Worm (Caenorhabditis elegans) whole organism, dauer: ENCODE measurements around the gene metr-1.
"Not testable (repeated sequence)": the region's sequence is repeated elsewhere in the genome, so short reads cannot be mapped to it uniquely, and the experiment has no call there.

ENCODE experiments used
- unc-62 ChIP-seq: sonication (generic microtip); optimal IDR thresholded peaks from 2 replicates; lab custom pipeline; 2017; ENCODE audit warnings: missing biosample characterization, missing genetic modification reagents, missing genetic modification characterization

metr-1 gene

DNA sequence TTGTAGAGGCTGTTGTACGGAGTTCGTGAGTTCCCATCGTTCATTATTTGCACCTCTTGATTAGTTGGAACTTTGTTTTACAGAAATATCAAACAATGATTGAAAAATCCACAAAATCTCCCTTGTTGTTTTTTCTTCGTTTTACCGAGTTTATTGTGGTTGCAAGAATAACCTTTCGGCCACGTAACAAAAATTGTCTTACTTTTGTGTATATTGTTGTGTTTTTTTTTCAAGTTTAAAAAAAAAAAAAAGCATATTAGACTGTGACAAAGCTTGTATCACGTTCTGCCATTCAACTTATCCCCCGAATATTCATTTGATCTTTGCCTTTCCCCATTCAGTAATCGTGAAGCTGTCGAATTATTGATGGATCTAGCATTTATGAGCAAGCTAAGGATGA, 9.2 kb upstream of the metr-1 start, which contains the start of gene F44F4.10:
TSS of gene F44F4.10 (minus strand) at position 101 of the 400 bp plus-strand sequence.
- no peak for TF ChIP-seq unc-62 (GFP tag; lab: Kevin White, UChicago)

DNA sequence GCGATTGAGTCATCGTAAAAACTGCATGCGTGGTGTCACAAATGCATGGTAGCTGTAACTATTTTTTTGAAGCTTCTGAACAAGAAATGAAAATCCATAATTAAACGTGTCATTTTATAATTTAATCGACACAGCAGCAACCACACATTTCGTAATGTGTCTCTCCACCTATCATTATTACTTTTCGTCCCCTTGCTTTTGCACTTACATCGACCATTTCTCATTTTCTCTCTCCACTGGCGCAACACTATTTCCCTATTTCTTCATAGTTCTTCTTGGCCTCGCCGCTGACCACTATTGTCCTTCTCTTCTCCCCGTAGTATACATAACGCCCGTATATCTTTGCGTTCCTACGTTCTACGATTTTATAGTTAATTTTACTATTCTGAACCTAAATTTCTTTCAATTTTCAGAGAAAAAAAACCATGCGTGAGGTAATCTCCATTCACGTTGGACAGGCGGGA, 8.0 kb upstream of the metr-1 start, which contains the start of gene tba-4:
TSS of gene tba-4 (plus strand) at position 414 of the 464 bp plus-strand sequence.
- TF ChIP-seq unc-62 (GFP tag; lab: Kevin White, UChicago): no peak

DNA sequence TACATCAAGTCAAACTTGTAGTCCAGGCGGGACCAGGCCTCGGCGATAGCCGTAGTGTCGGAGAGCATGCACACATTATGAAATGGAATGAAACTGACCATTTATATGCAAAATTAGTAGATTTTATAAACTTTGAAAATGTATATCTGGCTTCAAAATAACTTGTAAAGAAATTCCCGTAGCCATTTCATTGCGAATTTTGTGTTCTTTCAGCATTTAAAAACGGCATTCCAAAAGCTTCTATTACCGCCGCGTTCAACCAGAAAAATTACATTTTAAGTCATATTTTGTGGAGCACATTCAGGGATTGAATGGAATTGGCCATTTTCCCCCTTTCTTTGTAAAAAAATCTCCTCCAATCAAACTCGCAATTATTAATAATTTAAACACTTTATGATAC, 3.5 kb upstream of the metr-1 start, which contains the start of gene Y19D2B.1:
TSS of gene Y19D2B.1 (minus strand) at position 101 of the 400 bp plus-strand sequence.
- TF ChIP-seq unc-62 (GFP tag; lab: Kevin White, UChicago): not testable (repeated sequence)

DNA sequence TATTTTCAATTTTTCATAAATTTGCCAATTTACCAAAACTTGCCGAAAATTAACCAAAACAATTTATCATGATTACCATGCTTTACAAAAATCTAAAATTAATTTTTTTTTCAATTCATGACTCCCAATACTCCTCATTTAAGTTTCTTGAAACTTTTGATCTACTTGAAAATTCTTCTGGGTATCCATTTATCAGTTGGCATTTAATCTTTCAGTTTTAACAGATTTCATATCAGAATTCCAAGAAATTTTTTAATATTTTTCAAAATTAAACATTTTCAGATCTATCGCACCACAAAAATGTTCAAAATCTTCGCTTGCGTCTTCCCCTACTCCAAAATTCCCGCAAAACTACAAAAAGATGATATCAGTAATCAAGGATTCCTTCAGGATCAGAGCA, 2.4 kb upstream of the metr-1 start, which contains the start of gene Y19D2B.2:
TSS of gene Y19D2B.2 (plus strand) at position 301 of the 400 bp plus-strand sequence.
- no peak for TF ChIP-seq unc-62 (GFP tag; lab: Kevin White, UChicago)

DNA sequence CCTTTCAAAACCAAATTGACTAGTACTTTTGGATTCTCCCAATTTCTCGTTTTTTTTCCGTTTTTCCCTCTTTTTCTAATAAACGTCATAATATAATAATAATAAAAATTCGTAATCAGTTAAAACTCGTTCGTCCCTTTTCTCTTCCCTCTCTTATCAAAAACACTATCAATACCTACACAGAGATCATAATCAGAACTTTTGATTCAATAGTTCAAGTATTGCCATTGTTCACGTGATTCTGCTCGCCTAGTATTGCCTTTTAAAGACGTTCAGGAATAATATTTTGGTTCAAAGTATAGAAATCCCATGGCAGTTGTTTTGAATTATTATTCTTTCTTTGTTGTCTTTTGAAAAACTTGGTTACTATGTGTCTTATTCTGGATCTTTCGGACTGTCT, 1.7 kb upstream of the metr-1 start:
- TF ChIP-seq unc-62 (GFP tag; lab: Kevin White, UChicago): no peak

DNA sequence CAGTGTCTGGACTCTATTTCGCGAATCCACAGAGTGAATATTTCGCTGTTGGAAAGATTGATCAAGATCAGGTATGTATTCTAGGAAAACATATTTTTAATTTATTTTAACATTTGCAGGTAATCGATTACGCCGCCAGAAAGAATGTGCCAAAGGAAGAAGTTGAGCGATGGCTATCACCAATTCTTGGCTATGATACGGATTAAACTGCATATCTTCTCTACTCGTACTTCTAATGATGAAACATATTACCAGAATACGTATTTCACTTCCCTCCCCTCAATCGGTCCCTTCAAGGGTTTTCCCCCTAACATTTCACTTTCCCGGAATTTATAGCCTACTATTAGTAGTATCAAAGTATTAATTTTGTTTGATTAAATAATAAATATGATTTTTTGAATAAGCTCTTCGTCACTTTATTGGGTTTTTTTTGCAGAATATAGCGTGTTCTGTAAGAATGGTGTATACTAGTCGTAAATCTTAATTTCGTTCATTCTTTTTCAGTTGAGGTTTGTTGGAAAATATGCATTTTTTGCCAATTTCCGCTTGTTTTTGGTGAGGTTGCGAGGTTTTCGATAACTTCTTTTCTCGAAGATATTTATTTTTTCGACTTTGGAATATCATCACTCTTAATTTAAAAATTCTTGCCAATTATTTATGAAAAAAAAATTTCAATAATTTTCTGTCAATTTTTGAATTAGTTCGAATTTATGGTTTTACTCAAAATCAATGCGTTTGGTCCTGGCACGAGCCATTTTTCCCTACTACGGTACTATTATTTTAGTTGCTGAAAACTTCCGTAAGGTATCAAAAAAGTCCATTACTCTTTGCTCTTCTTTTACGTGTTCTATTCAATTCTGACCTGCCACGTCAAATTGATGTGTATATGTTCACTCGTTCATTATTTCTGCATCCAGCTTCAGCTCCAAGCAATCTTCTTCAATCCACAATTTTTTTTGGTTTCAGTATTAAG, 4.6 kb downstream of the metr-1 start:
- no peak for TF ChIP-seq unc-62 (GFP tag; lab: Kevin White, UChicago)

DNA sequence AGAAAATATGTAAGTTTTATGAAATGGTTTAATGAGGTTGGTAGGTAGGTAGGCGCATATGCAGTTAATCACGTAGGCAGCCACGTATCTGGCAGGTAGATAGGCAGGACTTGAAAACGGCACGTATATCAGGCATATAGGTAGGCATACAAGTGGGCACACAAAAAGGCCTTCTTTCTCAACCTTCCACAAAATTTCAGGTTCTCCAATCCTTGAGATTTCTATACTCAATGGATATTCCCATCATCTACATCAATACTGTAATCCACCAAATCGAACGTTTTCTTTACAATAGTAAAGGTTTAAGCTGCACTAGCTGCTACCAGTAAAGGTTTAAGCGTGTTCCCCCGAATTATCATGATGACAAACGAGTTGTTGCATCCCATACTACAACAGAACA, 5.9 kb downstream of the metr-1 start:
- no peak for TF ChIP-seq unc-62 (GFP tag; lab: Kevin White, UChicago)

DNA sequence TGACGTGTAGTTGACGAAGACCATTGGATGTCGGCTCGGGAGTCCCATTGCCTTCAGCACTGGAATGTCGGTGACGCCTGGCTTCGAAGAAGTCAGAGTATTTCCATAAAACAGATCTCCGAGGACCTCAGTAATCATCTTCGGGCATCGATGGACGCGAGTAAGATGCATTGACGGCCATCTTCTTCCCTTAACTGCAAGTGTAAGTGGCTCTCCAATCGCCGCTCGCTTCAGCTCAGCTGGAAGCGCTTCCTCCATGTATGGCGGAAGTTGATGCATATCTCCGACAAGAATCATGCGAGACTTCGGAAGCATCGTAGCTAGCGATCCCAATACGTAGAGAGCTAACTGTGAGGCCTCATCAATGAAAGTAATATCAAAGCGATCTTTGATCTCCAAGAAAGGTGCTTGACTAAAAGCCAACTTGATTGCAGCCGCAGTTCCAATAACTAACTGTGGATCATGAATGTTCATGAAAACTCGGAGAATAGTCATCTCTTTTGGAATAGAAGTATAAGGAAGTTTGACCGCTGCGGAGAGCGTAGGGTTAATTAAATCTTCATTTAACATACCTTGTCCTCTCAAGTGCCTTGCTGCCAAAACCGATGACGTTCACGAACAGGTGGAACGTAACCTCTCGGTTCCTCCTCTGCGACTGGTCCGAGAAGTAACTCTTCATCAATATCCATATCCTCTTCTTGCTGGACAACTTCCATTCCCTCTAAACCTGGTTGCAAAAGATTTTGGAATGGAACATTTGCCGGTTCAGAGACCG, 7.8 kb downstream of the metr-1 start:
- no peak for TF ChIP-seq unc-62 (GFP tag; lab: Kevin White, UChicago)

DNA sequence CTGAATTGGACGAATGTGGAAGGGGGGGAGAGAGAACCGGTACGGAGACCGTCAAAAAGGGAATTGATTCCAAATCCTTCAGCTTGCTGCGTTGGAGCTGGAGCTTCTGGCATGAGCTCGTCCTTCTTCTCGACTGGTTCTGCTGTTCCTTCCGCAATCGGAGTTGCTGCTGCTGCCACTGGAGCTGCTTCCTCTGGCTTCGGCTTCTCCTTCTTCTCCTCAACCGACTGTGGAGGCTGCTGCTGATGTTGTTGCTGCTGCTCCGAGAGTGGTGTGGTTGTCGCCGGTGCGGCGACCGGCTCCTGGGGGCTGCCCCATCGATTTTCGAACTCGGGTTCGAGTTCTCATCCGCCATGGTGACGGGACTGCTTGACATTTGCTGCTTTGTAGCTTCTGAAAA, 8.4 kb downstream of the metr-1 start, which contains the start of gene R03D7.2:
TSS of gene R03D7.2 (minus strand) at position 399 of the 400 bp plus-strand sequence.
- no peak for TF ChIP-seq unc-62 (GFP tag; lab: Kevin White, UChicago)

DNA sequence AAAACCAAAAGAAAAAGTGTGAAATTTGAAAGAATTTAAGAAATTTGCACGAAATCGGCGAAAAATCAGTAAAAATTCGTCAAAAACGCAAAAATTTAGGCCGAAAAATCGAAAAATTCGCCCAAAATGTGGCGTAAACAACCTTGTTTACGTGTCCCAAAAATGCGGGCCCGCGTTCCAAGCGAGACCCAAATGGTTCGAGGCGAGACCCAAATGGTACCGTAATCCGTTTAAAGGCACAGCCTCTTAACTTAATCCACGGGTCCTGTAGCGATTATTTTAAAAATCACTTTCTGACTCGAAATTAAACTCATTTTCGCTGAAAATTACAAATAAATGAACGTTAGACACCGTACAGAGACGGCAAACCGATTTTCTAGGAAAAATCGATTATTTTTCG, 9.0 kb downstream of the metr-1 start:
- TF ChIP-seq unc-62 (GFP tag; lab: Kevin White, UChicago): no peak

DNA sequence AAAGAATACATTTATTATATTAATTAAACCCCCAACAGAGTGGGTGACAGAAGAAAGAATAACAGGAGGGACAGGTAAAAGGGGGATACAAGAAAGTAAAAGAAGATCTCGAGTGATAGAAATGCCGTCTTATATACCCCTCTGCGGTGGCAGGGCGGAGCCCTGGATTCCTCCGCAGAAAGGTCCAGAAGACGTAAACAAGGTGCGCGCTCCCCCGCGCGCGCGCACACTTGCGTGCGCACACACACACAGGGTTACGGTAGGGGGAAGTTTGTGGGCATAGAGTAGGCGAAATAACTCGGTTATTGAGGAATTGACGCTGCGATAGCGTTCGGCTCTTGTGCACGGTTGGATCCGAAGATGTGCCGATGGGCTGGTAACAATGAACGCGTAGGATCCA, 15.6 kb downstream of the metr-1 start, which contains the start of gene R03D7.15:
TSS of gene R03D7.15 (plus strand) at position 299 of the 400 bp plus-strand sequence.
- TF ChIP-seq unc-62 (GFP tag; lab: Kevin White, UChicago): not testable (repeated sequence)

DNA sequence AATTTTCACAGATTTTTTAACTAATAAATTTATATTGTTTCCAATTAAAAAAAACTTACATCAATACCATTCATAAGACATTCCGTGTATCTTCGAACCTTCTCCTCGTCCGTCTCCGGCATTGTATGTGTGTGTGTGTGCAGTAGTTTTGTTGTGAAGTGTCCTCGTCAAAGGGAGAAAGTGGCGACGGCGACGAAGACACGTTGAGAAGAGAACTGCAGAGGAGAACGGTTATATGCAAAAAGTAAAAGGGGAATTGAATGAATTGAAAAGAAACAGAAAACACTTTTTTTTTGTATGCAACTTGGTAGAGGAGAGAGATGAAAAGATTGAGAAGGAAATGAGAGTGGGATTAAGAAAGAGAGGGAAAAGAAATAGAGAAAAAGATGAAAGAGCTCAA, 19.1 kb downstream of the metr-1 start:
- TF ChIP-seq unc-62 (GFP tag; lab: Kevin White, UChicago): no peak

DNA sequence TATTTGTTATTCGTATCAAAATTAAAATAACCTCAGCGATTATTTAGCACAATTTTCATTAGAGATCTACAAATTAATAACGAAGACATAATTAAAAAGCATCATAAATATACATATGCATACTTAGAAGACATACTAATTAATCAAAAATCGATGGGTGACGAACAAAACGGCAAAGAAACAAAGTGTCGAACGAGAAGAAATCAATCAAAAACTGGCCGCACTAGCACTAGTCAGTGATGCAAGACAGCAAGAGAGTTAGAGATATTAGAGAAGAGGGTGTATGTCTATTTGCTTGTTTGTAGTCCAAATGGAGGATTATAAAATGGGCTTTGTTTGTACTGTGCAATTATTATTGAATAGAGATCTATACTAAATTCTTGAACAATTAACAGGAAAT, 20.5 kb downstream of the metr-1 start:
- no peak for TF ChIP-seq unc-62 (GFP tag; lab: Kevin White, UChicago)

DNA sequence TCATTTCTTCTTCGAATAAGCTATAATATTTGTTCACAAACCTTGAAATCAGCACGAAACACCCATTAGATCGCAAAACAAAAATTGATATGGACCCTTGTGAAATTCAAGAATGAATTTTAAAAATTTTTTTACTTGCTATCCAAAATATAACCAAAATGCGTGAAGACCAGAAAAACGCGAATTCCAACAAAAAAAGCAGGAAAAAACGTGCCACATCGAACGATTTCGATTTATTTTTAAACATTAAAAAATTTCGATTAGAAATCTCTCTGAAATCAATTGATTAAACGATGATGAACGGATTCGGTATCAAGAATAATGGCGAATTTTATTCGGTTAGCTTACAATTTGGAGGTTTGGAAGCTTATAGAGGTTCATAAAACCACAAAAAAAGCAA, 21.0 kb downstream of the metr-1 start, which contains the start of the genes tceb-3 and gskl-1:
TSS of gene tceb-3 (minus strand) at position 101 of the 400 bp plus-strand sequence.
TSS of gene gskl-1 (plus strand) at position 243 of the 400 bp plus-strand sequence.
- no peak for TF ChIP-seq unc-62 (GFP tag; lab: Kevin White, UChicago)
